Worm (Caenorhabditis elegans): Measurements from ENCODE around the gene B0496.1.

The B0496.1 gene

ce11 chrIV:7486201-7486947, 40.3 kb downstream of the B0496.1 start, which contains the start of the genes his-61 and his-62 (continued):
- TF ChIP-seq ztf-16 (tag; optimal IDR thresholded peaks at IDR 0.05) (peak; percentile 44), ets-4 (tag; optimal IDR thresholded peaks at IDR 0.05) (peak; percentile 61), sox-4 (tag; optimal IDR thresholded peaks at IDR 0.05) (no peak), pha-4 (tag; optimal IDR thresholded peaks at IDR 0.05) (no peak), odd-2 (tag; optimal IDR thresholded peaks at IDR 0.05) (no peak), unc-55 (GFP tag; optimal IDR thresholded peaks at IDR 0.05) (peak; percentile 80), elt-2 (tag; optimal IDR thresholded peaks at IDR 0.05) (peak; percentile 71), pqm-1 (tag; optimal IDR thresholded peaks at IDR 0.05) (no peak), Y22D7AL.16 (tag; optimal IDR thresholded peaks at IDR 0.05) (no peak), ceh-22 (tag; optimal IDR thresholded peaks at IDR 0.05) (no peak), mec-3 (tag; optimal IDR thresholded peaks at IDR 0.05; ENCODE audit: borderline replicate concordance) (no peak), ttx-3 (tag; optimal IDR thresholded peaks at IDR 0.05) (no peak), hlh-8 (tag; optimal IDR thresholded peaks at IDR 0.05) (no peak), T23F11.4 (GFP tag; optimal IDR thresholded peaks at IDR 0.05) (no peak), pat-9 (tag; optimal IDR thresholded peaks at IDR 0.05) (no peak), ceh-34 (tag; optimal IDR thresholded peaks at IDR 0.05) (peak; percentile 94), ama-1 (optimal IDR thresholded peaks at IDR 0.05) (no peak), ceh-45 (GFP tag; IDR thresholded peaks at IDR 0.05) (peak; percentile 66; the same call in 1 of the 2 replicates), unc-3 (GFP tag; conservative IDR thresholded peaks at IDR 0.05) (no peak), unc-3 (tag; optimal IDR thresholded peaks at IDR 0.05) (no peak), ceh-9 (tag; optimal IDR thresholded peaks at IDR 0.05) (no peak), nhr-11 (tag; optimal IDR thresholded peaks at IDR 0.05) (no peak), sox-2 (GFP tag; IDR thresholded peaks at IDR 0.05) (peak; percentile 90), nhr-232 (tag; optimal IDR thresholded peaks at IDR 0.05) (no peak), C08G9.2 (tag; optimal IDR thresholded peaks at IDR 0.05) (peak; percentile 57), C38D4.7 (GFP tag; optimal IDR thresholded peaks at IDR 0.05) (no peak), lin-11 (tag; optimal IDR thresholded peaks at IDR 0.05) (no peak), sdc-2 (tag; optimal IDR thresholded peaks at IDR 0.05) (peak; percentile 50), syd-9 (tag; optimal IDR thresholded peaks at IDR 0.05) (peak; percentile 2), K09A11.1 (tag; optimal IDR thresholded peaks at IDR 0.05; ENCODE audit: insufficient read depth) (no peak), elt-4 (tag; optimal IDR thresholded peaks at IDR 0.05) (no peak)

- TF ChIP-seq hlh-13 (GFP tag; optimal IDR thresholded peaks at IDR 0.05) (no peak), tbx-7 (tag; optimal IDR thresholded peaks at IDR 0.05) (peak; percentile 19), ttx-3 (tag; optimal IDR thresholded peaks at IDR 0.05) (no peak), tbx-2 (tag; optimal IDR thresholded peaks at IDR 0.05) (peak; percentile 76), ceh-34 (tag; optimal IDR thresholded peaks at IDR 0.05) (peak; percentile 77), elt-2 (tag; optimal IDR thresholded peaks at IDR 0.05) (peak; percentile 16), hlh-30 (tag; optimal IDR thresholded peaks at IDR 0.05; ENCODE audit: insufficient read depth) (peak; percentile 25), syd-9 (tag; optimal IDR thresholded peaks at IDR 0.05) (no peak), ceh-31 (tag; optimal IDR thresholded peaks at IDR 0.05) (peak; percentile 77), pros-1 (tag; optimal IDR thresholded peaks at IDR 0.05) (peak; percentile 31), ama-1 (optimal IDR thresholded peaks at IDR 0.05) (peak; percentile 90), nfya-1 (tag; optimal IDR thresholded peaks at IDR 0.05) (peak; percentile 33), sdc-2 (tag; optimal IDR thresholded peaks at IDR 0.05) (peak; percentile 57), ref-2 (tag; optimal IDR thresholded peaks at IDR 0.05) (peak; percentile 83), ztf-16 (tag; optimal IDR thresholded peaks at IDR 0.05) (peak; percentile 16), ceh-6 (GFP tag; optimal IDR thresholded peaks at IDR 0.05) (peak; percentile 0), hlh-15 (tag; optimal IDR thresholded peaks at IDR 0.05) (no peak), madf-2 (tag; optimal IDR thresholded peaks at IDR 0.05) (no peak), ceh-22 (tag; optimal IDR thresholded peaks at IDR 0.05) (peak; percentile 24)
Observed at ce11 chrIV:7487554-7488456, 41.7 kb downstream of the B0496.1 start, which contains the start of the genes his-60 and his-59. TSS of gene his-60 (minus strand) at chrIV:7487992. TSS of gene his-59 (plus strand) at chrIV:7488249.
